Worm (Caenorhabditis elegans): Measurements from ENCODE around the gene Y17G9B.2.

Y17G9B.2 gene

DNA sequence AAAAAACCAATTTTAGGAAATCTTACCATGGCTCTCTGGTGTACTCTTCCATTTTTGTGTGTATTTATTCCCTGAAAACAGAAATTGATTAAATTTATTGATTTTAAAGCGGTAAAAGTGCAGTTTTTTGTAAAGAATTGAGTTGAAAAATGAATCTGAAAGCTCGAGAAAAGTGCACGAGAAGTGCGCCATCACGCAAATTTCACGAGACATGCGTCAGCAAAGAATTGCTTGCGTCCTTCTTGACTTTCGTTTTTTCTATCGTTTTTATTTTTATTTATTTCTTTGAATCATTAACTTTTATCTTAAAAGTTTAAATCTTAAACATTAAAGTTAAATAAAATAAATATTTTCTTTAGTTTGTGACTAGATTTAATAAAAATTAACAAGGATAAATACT, 18.5 kb upstream of the Y17G9B.2 start, which contains the start of gene timm-17B.1 (continued):
- TF ChIP-seq nhr-76 (tag; optimal IDR thresholded peaks at IDR 0.05) (no peak), fkh-2 (tag; optimal IDR thresholded peaks at IDR 0.05) (no peak), unc-62 (GFP tag; optimal IDR thresholded peaks at IDR 0.05) (no peak), daf-12 (tag; optimal IDR thresholded peaks at IDR 0.05) (no peak), elt-3 (tag; optimal IDR thresholded peaks at IDR 0.05) (no peak), aly-2 (tag; optimal IDR thresholded peaks at IDR 0.05) (no peak)

DNA sequence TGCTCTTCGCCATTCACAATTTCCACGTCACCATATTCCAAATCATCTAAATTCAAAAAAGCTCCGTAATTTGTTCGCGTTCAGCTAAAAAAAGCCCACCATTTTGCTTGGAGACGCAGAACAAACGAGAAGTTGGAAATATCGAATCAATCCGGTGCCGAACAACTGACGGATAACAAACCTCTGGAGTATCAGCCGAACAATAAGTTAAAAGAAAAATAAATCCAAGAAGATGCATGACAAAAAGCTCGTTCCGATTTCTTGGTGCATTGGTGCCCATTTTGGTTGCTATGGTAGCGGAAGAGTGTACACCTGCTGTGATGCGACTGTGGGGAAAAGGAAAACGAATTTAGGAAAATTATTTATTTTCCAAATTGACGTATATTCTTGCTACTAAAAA, 16.4 kb upstream of the Y17G9B.2 start, which contains the start of gene tctn-1:
Gene tctn-1, minus strand, starts transcription at position 280 of the 400 bp plus-strand sequence.
- peak; percentile 16 for TF ChIP-seq lin-15B (tag; optimal IDR thresholded peaks at IDR 0.05)
- TF ChIP-seq ama-1 (optimal IDR thresholded peaks at IDR 0.05): peak; percentile 65
- TF ChIP-seq nhr-23 (tag; optimal IDR thresholded peaks at IDR 0.05): no peak
- TF ChIP-seq R02D3.7 (tag; optimal IDR thresholded peaks at IDR 0.05): peak; percentile 36
- peak; percentile 24 for TF ChIP-seq nfya-1 (tag; optimal IDR thresholded peaks at IDR 0.05; ENCODE audit: insufficient read depth)
- no peak for TF ChIP-seq aly-2 (tag; optimal IDR thresholded peaks at IDR 0.05)

DNA sequence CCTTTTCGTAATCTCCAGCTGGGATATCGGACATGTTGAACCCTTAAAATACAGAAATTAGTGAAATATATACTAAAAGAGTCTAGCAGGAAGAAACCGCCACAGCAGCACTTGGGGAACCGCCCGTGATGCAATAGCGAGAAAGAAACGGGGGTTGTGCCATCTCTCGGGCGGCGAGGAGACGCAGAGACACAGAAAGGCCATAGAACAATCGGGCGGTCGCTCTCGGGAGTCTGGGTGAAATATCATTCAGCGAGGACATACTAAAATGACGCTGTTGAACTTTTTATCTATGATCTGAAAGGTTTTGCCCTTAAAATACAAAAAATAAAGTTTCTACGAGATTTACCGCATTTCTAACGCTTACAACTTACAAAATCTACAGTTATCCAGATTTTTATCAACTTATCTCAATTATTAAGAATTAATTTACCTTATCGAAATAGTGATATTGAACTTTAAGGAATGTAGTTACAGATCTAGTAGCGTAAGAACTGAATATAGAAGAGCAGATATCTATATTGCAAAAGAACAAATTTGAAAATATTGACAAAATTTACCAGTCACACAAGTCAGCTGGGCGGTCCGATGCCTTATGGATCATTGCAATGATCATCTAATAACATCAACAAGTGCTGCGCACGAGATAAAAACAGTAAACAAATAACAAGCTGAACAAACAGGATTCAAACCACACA, 15.4 kb upstream of the Y17G9B.2 start, which contains the start of gene cyc-2.1:
Gene cyc-2.1, minus strand, starts transcription at position 605 of the 698 bp plus-strand sequence.
- TF ChIP-seq nhr-25 (tag; optimal IDR thresholded peaks at IDR 0.05) (peak; percentile 62), pha-4 (tag; optimal IDR thresholded peaks at IDR 0.05) (peak; percentile 54), aly-2 (tag; optimal IDR thresholded peaks at IDR 0.05) (peak; percentile 69), zag-1 (tag; optimal IDR thresholded peaks at IDR 0.05) (no peak), daf-12 (tag; optimal IDR thresholded peaks at IDR 0.05) (no peak), mdl-1 (tag; optimal IDR thresholded peaks at IDR 0.05) (no peak), lin-15B (tag; optimal IDR thresholded peaks at IDR 0.05) (peak; percentile 83), unc-39 (tag; optimal IDR thresholded peaks at IDR 0.05) (no peak), nhr-23 (tag; optimal IDR thresholded peaks at IDR 0.05) (peak; percentile 38), nhr-77 (tag; optimal IDR thresholded peaks at IDR 0.05) (peak; percentile 61), ztf-11 (tag; optimal IDR thresholded peaks at IDR 0.05) (no peak), fos-1 (tag; optimal IDR thresholded peaks at IDR 0.05) (peak; percentile 47), jun-1 (tag; optimal IDR thresholded peaks at IDR 0.05) (peak; percentile 10), lsy-12 (tag; optimal IDR thresholded peaks at IDR 0.05) (peak; percentile 68), ama-1 (optimal IDR thresholded peaks at IDR 0.05) (peak; percentile 84), pqm-1 (tag; optimal IDR thresholded peaks at IDR 0.05) (peak; percentile 70), fkh-2 (tag; optimal IDR thresholded peaks at IDR 0.05) (no peak), R02D3.7 (tag; optimal IDR thresholded peaks at IDR 0.05) (peak; percentile 67), nhr-43 (tag; optimal IDR thresholded peaks at IDR 0.05; ENCODE audit: poor library complexity, severe bottlenecking) (no peak), lin-39 (tag; optimal IDR thresholded peaks at IDR 0.05) (peak; percentile 4), ceh-82 (tag; optimal IDR thresholded peaks at IDR 0.05) (no peak), elt-2 (tag; optimal IDR thresholded peaks at IDR 0.05) (peak; percentile 73), nfya-1 (tag; optimal IDR thresholded peaks at IDR 0.05; ENCODE audit: insufficient read depth) (peak; percentile 66), ceh-28 (tag; optimal IDR thresholded peaks at IDR 0.05) (peak; percentile 47), nhr-28 (tag; optimal IDR thresholded peaks at IDR 0.05) (no peak), skn-1 (tag; optimal IDR thresholded peaks at IDR 0.05) (peak; percentile 18), egl-27 (tag; optimal IDR thresholded peaks at IDR 0.05) (no peak), unc-62 (GFP tag; optimal IDR thresholded peaks at IDR 0.05) (no peak), nhr-237 (tag; optimal IDR thresholded peaks at IDR 0.05) (no peak), hmg-11 (tag; optimal IDR thresholded peaks at IDR 0.05) (peak; percentile 82), ztf-4 (tag; optimal IDR thresholded peaks at IDR 0.05) (no peak), ceh-16 (tag; optimal IDR thresholded peaks at IDR 0.05) (no peak)

DNA sequence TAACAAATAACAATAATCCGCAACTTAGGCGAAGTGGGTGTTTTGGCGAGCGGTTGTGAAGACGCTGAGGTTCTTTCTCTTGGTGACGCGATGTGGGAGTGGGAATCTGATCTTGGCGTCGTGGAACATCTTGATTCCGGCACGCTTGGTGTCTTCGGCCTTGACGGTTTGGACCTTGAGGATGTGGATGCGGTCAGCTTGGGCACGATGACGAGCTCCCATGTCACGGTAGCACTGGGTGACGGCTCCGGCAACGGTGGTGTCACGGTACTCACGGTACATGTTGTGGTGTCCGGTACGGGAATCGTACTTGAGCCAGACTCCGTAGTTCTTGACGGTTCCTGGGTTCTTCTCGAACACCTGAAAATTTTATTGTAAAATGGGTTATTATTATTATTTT, 14.8 kb upstream of the Y17G9B.2 start:
- TF ChIP-seq ztf-4 (tag; optimal IDR thresholded peaks at IDR 0.05): no peak
- TF ChIP-seq fkh-2 (tag; optimal IDR thresholded peaks at IDR 0.05): no peak
- TF ChIP-seq ZK546.5 (tag; optimal IDR thresholded peaks at IDR 0.05): no peak
- no peak for TF ChIP-seq elt-2 (tag; optimal IDR thresholded peaks at IDR 0.05)
- no peak for TF ChIP-seq mml-1 (tag; optimal IDR thresholded peaks at IDR 0.05)
- TF ChIP-seq elt-3 (tag; optimal IDR thresholded peaks at IDR 0.05): no peak
- TF ChIP-seq pqm-1 (tag; optimal IDR thresholded peaks at IDR 0.05): no peak
- TF ChIP-seq nhr-23 (tag; optimal IDR thresholded peaks at IDR 0.05): no peak
